Worm (Caenorhabditis elegans): ENCODE data around the gene swan-1.

Gene swan-1

ce11 chrV:13807232-13807631 is at the start of gene swan-1:
swan-1 (minus strand) TSS chrV:13807237.
- no peak for TF ChIP-seq unc-62 (GFP tag; optimal IDR thresholded peaks at IDR 0.05)

ce11 chrV:13856376-13856775 is 49.3 kb upstream of the swan-1 start, which contains the start of gene srx-134:
srx-134 (minus strand) TSS chrV:13856476.
- no peak for TF ChIP-seq unc-62 (GFP tag; optimal IDR thresholded peaks at IDR 0.05)

- no peak for TF ChIP-seq unc-62 (GFP tag; optimal IDR thresholded peaks at IDR 0.05)
These were observed 47.3 kb upstream of the swan-1 start, which contains the start of gene ttr-21 for ce11 chrV:13854306-13854705. ttr-21 (minus strand) TSS chrV:13854405.

ce11 chrV:13850170-13850569 is 43.1 kb upstream of the swan-1 start, which contains the start of gene hpx-2:
hpx-2 (plus strand) TSS chrV:13850470.
- TF ChIP-seq unc-62 (GFP tag; optimal IDR thresholded peaks at IDR 0.05) = no peak

- no peak for TF ChIP-seq unc-62 (GFP tag; optimal IDR thresholded peaks at IDR 0.05)
These were observed 41.3 kb upstream of the swan-1 start, which contains the start of gene srx-133 for ce11 chrV:13848379-13848778. srx-133 (plus strand) TSS chrV:13848679.

ce11 chrV:13845136-13845535 is 38.1 kb upstream of the swan-1 start, which contains the start of gene srx-131:
srx-131 (plus strand) TSS chrV:13845436.
- TF ChIP-seq unc-62 (GFP tag; optimal IDR thresholded peaks at IDR 0.05) = no peak

ce11 chrV:13843147-13843546 is 36.1 kb upstream of the swan-1 start, which contains the start of gene srx-130:
srx-130 (plus strand) TSS chrV:13843447.
- no peak for TF ChIP-seq unc-62 (GFP tag; optimal IDR thresholded peaks at IDR 0.05)

ce11 chrV:13840909-13841308 is 33.9 kb upstream of the swan-1 start, which contains the start of gene srx-17:
srx-17 (plus strand) TSS chrV:13841209.
- no peak for TF ChIP-seq unc-62 (GFP tag; optimal IDR thresholded peaks at IDR 0.05)

- no peak for TF ChIP-seq unc-62 (GFP tag; optimal IDR thresholded peaks at IDR 0.05)
These were observed 32.4 kb upstream of the swan-1 start, which contains the start of gene F55B12.10 for ce11 chrV:13839433-13839832. F55B12.10 (plus strand) TSS chrV:13839733.

ce11 chrV:13837173-13837572 is 30.1 kb upstream of the swan-1 start, which contains the start of gene srx-128:
srx-128 (plus strand) TSS chrV:13837473.
- TF ChIP-seq unc-62 (GFP tag; optimal IDR thresholded peaks at IDR 0.05) = no peak

ce11 chrV:13833951-13834350 is 26.9 kb upstream of the swan-1 start, which contains the start of gene srx-129:
srx-129 (plus strand) TSS chrV:13834251.
- no peak for TF ChIP-seq unc-62 (GFP tag; optimal IDR thresholded peaks at IDR 0.05)

ce11 chrV:13830813-13831212 is 23.8 kb upstream of the swan-1 start, which contains the start of gene str-165:
str-165 (plus strand) TSS chrV:13831113.
- no peak for TF ChIP-seq unc-62 (GFP tag; optimal IDR thresholded peaks at IDR 0.05)

ce11 chrV:13827920-13828319 is 20.9 kb upstream of the swan-1 start, which contains the start of gene nrf-5:
nrf-5 (plus strand) TSS chrV:13828267.
- TF ChIP-seq unc-62 (GFP tag; optimal IDR thresholded peaks at IDR 0.05) = no peak

- TF ChIP-seq unc-62 (GFP tag; optimal IDR thresholded peaks at IDR 0.05) = no peak
These were observed 15.7 kb upstream of the swan-1 start, which contains the start of gene hpo-31 for ce11 chrV:13822752-13823151. hpo-31 (plus strand) TSS chrV:13823052.

- TF ChIP-seq unc-62 (GFP tag; optimal IDR thresholded peaks at IDR 0.05) = no peak
These were observed 11.9 kb upstream of the swan-1 start, which contains the start of gene sel-10 for ce11 chrV:13818824-13819408. sel-10 (plus strand) TSS chrV:13819361.

- TF ChIP-seq unc-62 (GFP tag; optimal IDR thresholded peaks at IDR 0.05) = no peak
These were observed 9.8 kb upstream of the swan-1 start, which contains the start of gene F55B12.2 for ce11 chrV:13816877-13817276. F55B12.2 (minus strand) TSS chrV:13816977.

ce11 chrV:13812931-13813330 is 5.9 kb upstream of the swan-1 start, which contains the start of gene ceh-24:
ceh-24 (plus strand) TSS chrV:13813231.
- no peak for TF ChIP-seq unc-62 (GFP tag; optimal IDR thresholded peaks at IDR 0.05)
